Fruit fly (Drosophila melanogaster): ENCODE results near the gene CG43693.
A peak's percentile ranks its signal among the peaks of the same experiment; 100 is the strongest.

CG43693 gene

dm6 chr3L:11033327-11033975, 17.7 kb downstream of the CG43693 start (continued):
- TF ChIP-seq Eip93F (GFP tag; optimal IDR thresholded peaks at IDR 0.05) (no peak), Hr38 (GFP tag; optimal IDR thresholded peaks at IDR 0.05) (no peak), CG8319 (GFP tag; optimal IDR thresholded peaks at IDR 0.05) (peak; percentile 31), Hr4 (GFP tag; optimal IDR thresholded peaks at IDR 0.05) (peak; percentile 89), ss (GFP tag; optimal IDR thresholded peaks at IDR 0.05) (peak; percentile 74 to 78), fkh (GFP tag; optimal IDR thresholded peaks at IDR 0.05) (no peak), CG6163 (GFP tag; IDR thresholded peaks at IDR 0.05) (peak; percentile 79), lz (GFP tag; optimal IDR thresholded peaks at IDR 0.05) (peak; percentile 68), dsx (GFP tag; optimal IDR thresholded peaks at IDR 0.05; ENCODE audit: poor library complexity, severe bottlenecking) (peak; percentile 82)

- TF ChIP-seq CG11902 (GFP tag; optimal IDR thresholded peaks at IDR 0.05): no peak
- peak; percentile 67 for TF ChIP-seq eg (GFP tag; IDR thresholded peaks at IDR 0.05)
- TF ChIP-seq acj6 (GFP tag; optimal IDR thresholded peaks at IDR 0.05): peak; percentile 10
- TF ChIP-seq Lpt (GFP tag; optimal IDR thresholded peaks at IDR 0.05): peak; percentile 25
- no peak for TF ChIP-seq fd59A (GFP tag; optimal IDR thresholded peaks at IDR 0.05)
- TF ChIP-seq CG8319 (GFP tag; optimal IDR thresholded peaks at IDR 0.05): no peak
- TF ChIP-seq salr (GFP tag; optimal IDR thresholded peaks at IDR 0.05): peak in 1 of 2 experiments; percentile 39
- TF ChIP-seq Blimp-1 (GFP tag; optimal IDR thresholded peaks at IDR 0.05): no peak
- peak; percentile 46 for TF ChIP-seq CG34406 (GFP tag; optimal IDR thresholded peaks at IDR 0.05)
- TF ChIP-seq CG6163 (GFP tag; IDR thresholded peaks at IDR 0.05): peak; percentile 59; the same call in 1 of the 3 replicates
- TF ChIP-seq CG3919 (GFP tag; optimal IDR thresholded peaks at IDR 0.05): peak; percentile 47
- TF ChIP-seq achi (GFP tag; optimal IDR thresholded peaks at IDR 0.05): peak; percentile 44
- peak; percentile 29 for TF ChIP-seq CG6808 (GFP tag; optimal IDR thresholded peaks at IDR 0.05)
- TF ChIP-seq svp (GFP tag): peak; percentile 65
- TF ChIP-seq CG11294 (GFP tag; IDR thresholded peaks at IDR 0.05): no peak
- no peak for TF ChIP-seq CG11762 (GFP tag; optimal IDR thresholded peaks at IDR 0.05; ENCODE audit: insufficient read depth)
- TF ChIP-seq CG6792 (GFP tag; optimal IDR thresholded peaks at IDR 0.05): peak; percentile 13
- TF ChIP-seq pdm3 (GFP tag; optimal IDR thresholded peaks at IDR 0.05): no peak
- no peak for TF ChIP-seq fd85E (GFP tag; optimal IDR thresholded peaks at IDR 0.05)
- peak; percentile 49 for TF ChIP-seq dsx (GFP tag; optimal IDR thresholded peaks at IDR 0.05; ENCODE audit: poor library complexity, severe bottlenecking)
- peak; percentile 48 for TF ChIP-seq Hr4 (GFP tag; optimal IDR thresholded peaks at IDR 0.05)
- peak; percentile 43 for TF ChIP-seq CG10669 (GFP tag; optimal IDR thresholded peaks at IDR 0.05)
- peak; percentile 77 for TF ChIP-seq CG8119 (GFP tag; IDR thresholded peaks at IDR 0.05)
- no peak for TF ChIP-seq Sox14 (GFP tag; optimal IDR thresholded peaks at IDR 0.05)
- TF ChIP-seq topi (GFP tag; optimal IDR thresholded peaks at IDR 0.05): no peak
- TF ChIP-seq CG6276 (GFP tag; optimal IDR thresholded peaks at IDR 0.05): peak; percentile 59
- TF ChIP-seq Sox15 (GFP tag; optimal IDR thresholded peaks at IDR 0.05): no peak
- TF ChIP-seq Smox (GFP tag; optimal IDR thresholded peaks at IDR 0.05): no peak
- TF ChIP-seq CG10631 (GFP tag; optimal IDR thresholded peaks at IDR 0.05): peak; percentile 54
- TF ChIP-seq CG1621 (tag; optimal IDR thresholded peaks at IDR 0.05): peak; percentile 6
- no peak for TF ChIP-seq CG6854 (GFP tag; optimal IDR thresholded peaks at IDR 0.05)
- no peak for TF ChIP-seq Sox102F (GFP tag; optimal IDR thresholded peaks at IDR 0.05)
- TF ChIP-seq ss (GFP tag; optimal IDR thresholded peaks at IDR 0.05): peak; percentile 20 to 35
- TF ChIP-seq CG8632 (GFP tag; optimal IDR thresholded peaks at IDR 0.05): peak; percentile 45
- TF ChIP-seq net (GFP tag; optimal IDR thresholded peaks at IDR 0.05): no peak
- no peak for TF ChIP-seq Ets21C (GFP tag; optimal IDR thresholded peaks at IDR 0.05)
- peak; percentile 14 for TF ChIP-seq spab (GFP tag; optimal IDR thresholded peaks at IDR 0.05)
- TF ChIP-seq Eip78C (GFP tag): peak; percentile 79
- peak; percentile 51 for TF ChIP-seq CG3032 (tag; optimal IDR thresholded peaks at IDR 0.05)
- no peak for TF ChIP-seq Eip75B (GFP tag; optimal IDR thresholded peaks at IDR 0.05)
- TF ChIP-seq lz (GFP tag; optimal IDR thresholded peaks at IDR 0.05): no peak
- no peak for TF ChIP-seq esn (GFP tag; optimal IDR thresholded peaks at IDR 0.05)
- TF ChIP-seq Hr39 (GFP tag; optimal IDR thresholded peaks at IDR 0.05): no peak
- TF ChIP-seq CG31627 (GFP tag; optimal IDR thresholded peaks at IDR 0.05): no peak
- no peak for TF ChIP-seq Eip93F (GFP tag; optimal IDR thresholded peaks at IDR 0.05)
- peak; percentile 29; the same call in 1 of the 2 replicates for TF ChIP-seq Gug (GFP tag; IDR thresholded peaks at IDR 0.05)
Measured at dm6 chr3L:11031784-11032183, 19.4 kb downstream of the CG43693 start.
